Worm (Caenorhabditis elegans): Measurements from ENCODE around the gene Y39G8B.9.

Gene Y39G8B.9

DNA sequence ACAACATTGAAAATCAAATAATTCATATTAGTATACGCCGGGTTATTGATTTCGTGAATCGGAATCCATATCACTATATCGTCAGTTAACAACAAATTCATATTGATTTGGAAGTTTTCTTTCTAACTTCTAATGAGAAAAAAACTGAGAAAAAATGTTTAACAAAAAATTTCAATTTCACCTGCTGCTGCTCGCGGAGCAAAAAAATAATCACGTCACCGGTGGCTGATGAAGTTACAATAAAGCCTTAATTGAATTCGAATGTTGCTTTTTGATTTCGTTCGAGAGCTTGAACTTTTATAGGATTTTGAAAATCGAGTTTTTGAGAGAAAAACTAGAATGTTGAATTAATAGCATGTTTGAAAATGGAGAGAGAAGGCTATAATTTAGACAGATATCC, 12.2 kb upstream of the Y39G8B.9 start, which contains the start of gene sre-43:
sre-43 (minus strand) TSS at position 101 of the 400 bp plus-strand sequence.
- TF ChIP-seq vab-15 (tag; optimal IDR thresholded peaks at IDR 0.05) = no peak
- no peak for TF ChIP-seq efl-1 (optimal IDR thresholded peaks at IDR 0.05)
- peak in 1 of 2 experiments; percentile 48 for TF ChIP-seq efl-1 (GFP tag; optimal IDR thresholded peaks at IDR 0.05 in 1 of 2)

DNA sequence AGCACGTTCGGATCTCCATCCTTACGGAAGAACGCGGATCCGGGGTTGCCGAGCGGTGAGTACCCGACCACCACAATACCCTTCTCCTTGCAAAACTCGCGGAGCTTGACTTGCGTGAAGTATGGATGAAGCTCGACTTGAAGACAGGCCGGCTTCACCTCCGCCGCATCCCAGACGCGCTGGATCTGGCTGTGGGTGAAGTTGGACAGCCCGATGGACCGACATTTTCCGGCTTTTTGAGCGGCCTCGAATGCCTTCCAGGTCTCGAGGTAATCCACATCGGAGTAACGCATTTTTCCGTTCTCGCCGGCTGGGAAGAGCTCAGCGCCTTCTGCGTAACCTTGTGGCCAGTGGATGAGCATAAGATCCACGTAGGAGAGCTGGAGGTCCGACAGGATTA, 9.0 kb upstream of the Y39G8B.9 start:
- TF ChIP-seq blmp-1 (tag; optimal IDR thresholded peaks at IDR 0.05) (no peak), mab-9 (GFP tag; IDR thresholded peaks at IDR 0.05) (no peak), unc-62 (GFP tag; optimal IDR thresholded peaks at IDR 0.05) (no peak), lin-35 (GFP tag; optimal IDR thresholded peaks at IDR 0.05) (no peak), fkh-4 (tag; optimal IDR thresholded peaks at IDR 0.05; ENCODE audit: borderline replicate concordance) (no peak), lin-39 (tag; optimal IDR thresholded peaks at IDR 0.05) (no peak), aha-1 (tag; optimal IDR thresholded peaks at IDR 0.05) (no peak), efl-1 (optimal IDR thresholded peaks at IDR 0.05) (no peak), efl-1 (GFP tag; optimal IDR thresholded peaks at IDR 0.05 in 1 of 2) (no peak), mep-1 (tag; optimal IDR thresholded peaks at IDR 0.05) (no peak), snu-23 (GFP tag; optimal IDR thresholded peaks at IDR 0.05) (no peak), tbx-2 (tag; optimal IDR thresholded peaks at IDR 0.05) (no peak), lin-14 (GFP tag; optimal IDR thresholded peaks at IDR 0.05) (no peak), hpl-2 (GFP tag; optimal IDR thresholded peaks at IDR 0.05) (no peak), nhr-85 (tag) (no peak), fkh-8 (tag; optimal IDR thresholded peaks at IDR 0.05) (no peak), ceh-8 (GFP tag; optimal IDR thresholded peaks at IDR 0.05) (no peak), egl-13 (tag; optimal IDR thresholded peaks at IDR 0.05) (no peak)

DNA sequence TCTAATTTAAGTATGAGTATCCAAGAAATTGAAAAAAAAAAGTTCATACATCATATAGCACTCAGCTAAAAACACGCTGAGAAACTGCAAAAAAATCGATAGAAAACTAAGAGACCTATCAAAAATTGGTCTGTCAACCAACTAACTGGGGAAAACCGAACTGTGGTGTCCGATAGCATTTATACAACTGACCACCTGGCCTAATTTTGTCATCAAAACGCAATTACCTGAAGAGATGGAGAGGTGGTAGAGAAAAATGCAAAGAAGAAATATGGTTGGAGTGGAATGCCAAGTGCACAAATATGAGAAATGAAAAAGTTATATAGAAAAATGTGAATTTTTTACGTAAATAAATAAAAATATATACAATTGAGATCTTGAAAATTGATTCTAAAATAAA, 7.7 kb upstream of the Y39G8B.9 start, which contains the start of gene Y39G8B.1:
Y39G8B.1 (minus strand) TSS at position 299 of the 400 bp plus-strand sequence.
- TF ChIP-seq skn-1 (tag; optimal IDR thresholded peaks at IDR 0.05) (peak; percentile 1), lsy-2 (tag; optimal IDR thresholded peaks at IDR 0.05) (peak in 1 of 2 experiments; percentile 7), dpl-1 (GFP tag; optimal IDR thresholded peaks at IDR 0.05) (peak in 1 of 3 experiments; percentile 9), F16B12.6 (tag; optimal IDR thresholded peaks at IDR 0.05) (peak; percentile 35), snpc-4 (tag; optimal IDR thresholded peaks at IDR 0.05) (no peak), nhr-237 (tag; optimal IDR thresholded peaks at IDR 0.05) (no peak), lin-35 (GFP tag; optimal IDR thresholded peaks at IDR 0.05) (peak in 1 of 2 experiments; percentile 33), unc-62 (GFP tag; optimal IDR thresholded peaks at IDR 0.05) (no peak), nhr-19 (GFP tag; conservative IDR thresholded peaks at IDR 0.05) (no peak), blmp-1 (tag; optimal IDR thresholded peaks at IDR 0.05) (peak; percentile 58), mep-1 (tag; optimal IDR thresholded peaks at IDR 0.05) (peak; percentile 47)

DNA sequence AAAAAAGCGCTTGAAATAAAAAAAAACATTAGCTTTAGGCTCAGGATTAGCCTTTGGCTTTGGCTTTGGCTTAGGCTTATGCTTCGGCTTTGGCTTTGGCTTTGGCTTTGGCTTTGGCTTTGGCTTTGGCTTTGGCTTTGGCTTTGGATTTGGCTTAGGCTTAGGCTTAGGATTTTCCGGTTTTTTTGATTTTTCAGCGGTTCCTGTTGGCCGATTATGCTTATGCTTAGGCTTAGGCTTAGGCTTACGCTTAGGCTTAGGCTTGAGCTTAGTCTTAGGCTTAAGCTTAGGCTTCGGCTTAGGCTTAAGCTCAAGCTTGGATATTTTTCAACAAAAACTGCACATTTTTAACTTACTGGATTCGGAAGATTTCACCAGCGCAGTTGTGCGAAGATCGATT, 7.0 kb upstream of the Y39G8B.9 start:
- TF ChIP-seq egl-27 (tag; optimal IDR thresholded peaks at IDR 0.05) (no peak), blmp-1 (tag; optimal IDR thresholded peaks at IDR 0.05) (no peak), hlh-17 (GFP tag; optimal IDR thresholded peaks at IDR 0.05; ENCODE audit: borderline replicate concordance) (no peak)

DNA sequence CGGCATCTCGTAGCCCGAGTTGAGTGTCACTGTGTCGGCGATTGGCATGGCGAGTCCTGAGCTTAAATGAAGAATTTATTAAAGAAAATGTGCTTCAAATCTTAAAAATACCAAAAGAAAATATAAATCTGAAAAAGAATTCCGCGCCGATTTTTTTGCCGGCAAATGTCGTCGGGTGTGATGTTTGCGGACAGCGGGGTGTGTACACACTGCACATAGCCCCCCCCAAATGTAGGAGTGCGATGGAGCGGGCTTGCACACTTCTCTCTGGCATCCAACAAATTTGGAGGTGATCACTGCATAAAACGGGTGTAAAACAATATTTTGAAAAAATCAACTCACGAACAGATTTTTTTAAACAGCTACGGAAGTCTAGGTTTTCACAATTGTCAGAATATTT, 5.0 kb upstream of the Y39G8B.9 start, which contains the start of gene Y39G8B.2:
Y39G8B.2 (minus strand) TSS at position 61 of the 400 bp plus-strand sequence.
- peak; percentile 51 for TF ChIP-seq nhr-237 (tag; optimal IDR thresholded peaks at IDR 0.05)
- no peak for TF ChIP-seq vab-15 (tag; optimal IDR thresholded peaks at IDR 0.05)
- peak; percentile 86 for TF ChIP-seq nhr-20 (tag; optimal IDR thresholded peaks at IDR 0.05)
- no peak for TF ChIP-seq ceh-63 (GFP tag; optimal IDR thresholded peaks at IDR 0.05)
- peak; percentile 83 to 88 (median 86) for TF ChIP-seq dpl-1 (GFP tag; optimal IDR thresholded peaks at IDR 0.05)
- TF ChIP-seq lin-14 (GFP tag; optimal IDR thresholded peaks at IDR 0.05) = peak; percentile 88
- peak; percentile 77 for TF ChIP-seq unc-86 (tag; optimal IDR thresholded peaks at IDR 0.05)
- no peak for TF ChIP-seq hlh-17 (GFP tag; optimal IDR thresholded peaks at IDR 0.05; ENCODE audit: borderline replicate concordance)
- no peak for TF ChIP-seq nhr-76 (tag; optimal IDR thresholded peaks at IDR 0.05)
- TF ChIP-seq pax-3 (tag; optimal IDR thresholded peaks at IDR 0.05) = peak; percentile 57
- no peak for TF ChIP-seq nhr-84 (tag; optimal IDR thresholded peaks at IDR 0.05)
- TF ChIP-seq fkh-10 (GFP tag; optimal IDR thresholded peaks at IDR 0.05) = peak; percentile 65
- peak; percentile 23 for TF ChIP-seq zip-4 (GFP tag; optimal IDR thresholded peaks at IDR 0.05)
- peak; percentile 71 for TF ChIP-seq unc-130 (tag; optimal IDR thresholded peaks at IDR 0.05)
- no peak for TF ChIP-seq nhr-28 (tag; optimal IDR thresholded peaks at IDR 0.05)
- TF ChIP-seq alr-1 (tag; optimal IDR thresholded peaks at IDR 0.05; ENCODE audit: borderline replicate concordance) = no peak
- TF ChIP-seq ztf-4 (tag; optimal IDR thresholded peaks at IDR 0.05) = peak; percentile 30
- TF ChIP-seq F16B12.6 (tag; optimal IDR thresholded peaks at IDR 0.05) = peak; percentile 99
- TF ChIP-seq hlh-4 (tag; optimal IDR thresholded peaks at IDR 0.05) = no peak
- peak; percentile 60 for TF ChIP-seq irx-1 (tag; optimal IDR thresholded peaks at IDR 0.05)
- TF ChIP-seq efl-1 (optimal IDR thresholded peaks at IDR 0.05) = peak; percentile 89 to 91
- TF ChIP-seq efl-1 (GFP tag; optimal IDR thresholded peaks at IDR 0.05 in 1 of 2) = peak; percentile 86 to 98
- TF ChIP-seq xbp-1 (tag; optimal IDR thresholded peaks at IDR 0.05) = peak; percentile 69
- TF ChIP-seq unc-30 (tag; optimal IDR thresholded peaks at IDR 0.05) = no peak
- peak; percentile 90 to 92 for TF ChIP-seq lsy-2 (tag; optimal IDR thresholded peaks at IDR 0.05)
- peak; percentile 86 for TF ChIP-seq snu-23 (GFP tag; optimal IDR thresholded peaks at IDR 0.05)
